Worm (Caenorhabditis elegans) whole organism, L3 larva: ENCODE results near the gene gpa-3.
A peak's percentile ranks its signal among the peaks of the same experiment; 100 is the strongest.

Experiments used
- fkh-10 ChIP-seq: sonication (generic microtip); optimal IDR thresholded peaks from 2 replicates; lab custom pipeline; 2017; ENCODE audit warnings: missing biosample characterization, missing genetic modification reagents, missing genetic modification characterization
- fkh-2 ChIP-seq: fragments of 150-350 bp; optimal IDR thresholded peaks from 2 replicates; lab custom pipeline; 2014; ENCODE audit warnings: missing biosample characterization, missing genetic modification reagents, missing genetic modification characterization
- nhr-67 ChIP-seq: fragments of 150-350 bp; optimal IDR thresholded peaks from 2 replicates; lab custom pipeline; 2014; ENCODE audit warnings: missing biosample characterization, missing genetic modification characterization

The gpa-3 gene

ce11 chrV:9316970-9317369 is 42.6 kb downstream of the gpa-3 start:
- TF ChIP-seq fkh-2 (tag; lab: Kevin White, UChicago) (no peak), fkh-10 (GFP tag; lab: Kevin White, UChicago) (peak; percentile 59)

ce11 chrV:9314408-9314807 is 45.2 kb downstream of the gpa-3 start:
- no peak for TF ChIP-seq nhr-67 (tag; lab: Kevin White, UChicago)

ce11 chrV:9312377-9312776 is 47.2 kb downstream of the gpa-3 start:
- TF ChIP-seq fkh-10 (GFP tag; lab: Kevin White, UChicago) (peak; percentile 79), nhr-67 (tag; lab: Kevin White, UChicago) (no peak)
- TF ChIP-seq, all 47 proteins: peak for 1
